Worm (Caenorhabditis elegans): ENCODE data around the gene tkr-3.
A peak's percentile ranks its signal among the peaks of the same experiment; 100 is the strongest.

ce11 chrIV:5136523-5136922 is 14.6 kb upstream of the tkr-3 start:
- TF ChIP-seq ces-1 (GFP tag; optimal IDR thresholded peaks at IDR 0.05) = no peak
- TF ChIP-seq nhr-237 (tag; optimal IDR thresholded peaks at IDR 0.05) = no peak
- no peak for TF ChIP-seq tbx-8 (GFP tag; optimal IDR thresholded peaks at IDR 0.05)
- TF ChIP-seq pha-4 (tag; optimal IDR thresholded peaks at IDR 0.05) = no peak
- TF ChIP-seq lsy-2 (tag; optimal IDR thresholded peaks at IDR 0.05) = no peak
- peak; percentile 48 for TF ChIP-seq unc-120 (tag; optimal IDR thresholded peaks at IDR 0.05; ENCODE audit: poor library complexity, severe bottlenecking)
- TF ChIP-seq mab-5 (tag; optimal IDR thresholded peaks at IDR 0.05) = no peak
- TF ChIP-seq hlh-1 (tag; optimal IDR thresholded peaks at IDR 0.05) = no peak
